Fruit fly (Drosophila melanogaster): Measurements from ENCODE around the gene yin.

- no peak for TF ChIP-seq Mio (GFP tag; optimal IDR thresholded peaks at IDR 0.05)
- TF ChIP-seq fru (GFP tag; optimal IDR thresholded peaks at IDR 0.05), result no peak
These were observed 16.0 kb upstream of the yin start for dm6 chrX:3887606-3888216.

All from whole organism, wandering third instar larva.